Fruit fly (Drosophila melanogaster) S2 (cell line): ENCODE measurements around the gene CG18788.

ENCODE experiments used
- CG8478 ChIP-seq: fragments of >200 bp; optimal IDR thresholded peaks from 2 replicates; lab custom pipeline; 2018
- CTCF ChIP-seq, 2 experiments: fragments of >200 bp; optimal IDR thresholded peaks; 2 replicates each; lab custom pipeline; 2018

dm6 chr2L:12007331-12007791 lies 26.6 kb upstream of the CG18788 start:
- TF ChIP-seq CG8478 (lab: Kevin White, UChicago) (no peak), CTCF (optimal IDR thresholded peaks at IDR 0.05; lab: Kevin White, UChicago) (peak; percentile 41 to 45)
